Worm (Caenorhabditis elegans) whole organism, L2 larva: Measurements from ENCODE around the gene K07C11.7.

Experiments used
- C34F6.9 ChIP-seq: fragments of 150-350 bp; optimal IDR thresholded peaks from 2 replicates; lab custom pipeline; 2014; ENCODE audit warnings: missing biosample characterization, missing genetic modification characterization
- F13H6.1 ChIP-seq: sonication (generic microtip); optimal IDR thresholded peaks from 2 replicates; lab custom pipeline; 2016; ENCODE audit warnings: missing genetic modification characterization, missing compliant biosample characterization
- R02D3.7 ChIP-seq: fragments of 150-350 bp; optimal IDR thresholded peaks from 2 replicates; lab custom pipeline; 2014; ENCODE audit warnings: missing biosample characterization, missing genetic modification characterization
- Y55F3AM.14 ChIP-seq: fragments of 200-800 bp; sonication (Bioruptor generic); optimal IDR thresholded peaks from 2 replicates; lab custom pipeline; 2018; ENCODE audit warnings: mild to moderate bottlenecking, missing genetic modification characterization, missing compliant biosample characterization
- aly-2 ChIP-seq: fragments of 150-350 bp; optimal IDR thresholded peaks from 2 replicates; lab custom pipeline; 2014; ENCODE audit warnings: missing biosample characterization, missing genetic modification characterization
- ama-1 ChIP-seq: fragments of 150-350 bp; optimal IDR thresholded peaks from 2 replicates; lab custom pipeline; 2018; ENCODE audit warnings: inconsistent platforms
- blmp-1 ChIP-seq: sonication (generic microtip); optimal IDR thresholded peaks from 2 replicates; lab custom pipeline; 2017; ENCODE audit warnings: missing genetic modification characterization, mild to moderate bottlenecking, missing compliant biosample characterization, antibody characterized with exemption, moderate library complexity; ENCODE audit not compliant: insufficient read depth
- ceh-16 ChIP-seq: fragments of 150-350 bp; optimal IDR thresholded peaks from 2 replicates; lab custom pipeline; 2014; ENCODE audit warnings: missing biosample characterization, missing genetic modification characterization
- ceh-82 ChIP-seq: fragments of 150-350 bp; optimal IDR thresholded peaks from 2 replicates; lab custom pipeline; 2014; ENCODE audit warnings: missing biosample characterization, missing genetic modification characterization
- crh-2 ChIP-seq: sonication (generic microtip); optimal IDR thresholded peaks from 2 replicates; lab custom pipeline; 2017; ENCODE audit warnings: missing biosample characterization, missing genetic modification characterization
- dmd-4 ChIP-seq: sonication (generic microtip); optimal IDR thresholded peaks from 2 replicates; lab custom pipeline; 2017; ENCODE audit warnings: missing biosample characterization, missing genetic modification characterization
- egl-27 ChIP-seq: sonication (generic microtip); optimal IDR thresholded peaks from 3 replicates; lab custom pipeline; 2017; ENCODE audit warnings: missing biosample characterization, missing genetic modification reagents, missing genetic modification characterization
- elt-3 ChIP-seq: sonication (generic microtip); optimal IDR thresholded peaks from 2 replicates; lab custom pipeline; 2017; ENCODE audit warnings: missing biosample characterization, missing genetic modification characterization
- fos-1 ChIP-seq: fragments of 150-350 bp; optimal IDR thresholded peaks from 2 replicates; lab custom pipeline; 2014; ENCODE audit warnings: missing biosample characterization, missing genetic modification characterization
- gmeb-1 ChIP-seq: fragments of 150-350 bp; optimal IDR thresholded peaks from 2 replicates; lab custom pipeline; 2014; ENCODE audit warnings: missing biosample characterization, missing genetic modification characterization
- lin-11 ChIP-seq: fragments of 150-350 bp; sonication (generic microtip); optimal IDR thresholded peaks from 2 replicates; lab custom pipeline; 2014; ENCODE audit warnings: missing biosample characterization, missing genetic modification characterization, inconsistent platforms, mixed read lengths
- lin-13 ChIP-seq: fragments of 150-350 bp; optimal IDR thresholded peaks from 2 replicates; lab custom pipeline; 2014; ENCODE audit warnings: missing biosample characterization, missing genetic modification reagents, missing genetic modification characterization
- lin-39 ChIP-seq: fragments of 150-350 bp; optimal IDR thresholded peaks from 2 replicates; lab custom pipeline; 2014; ENCODE audit warnings: missing biosample characterization, missing genetic modification reagents, missing genetic modification characterization
- lsy-2 ChIP-seq, 2 experiments: fragments of 150-350 bp in 1 of 2; sonication (generic microtip) in 1 of 2; optimal IDR thresholded peaks; 2 replicates each; lab custom pipeline; 2014 to 2017; ENCODE audit warnings: missing biosample characterization in 2 of 2, missing genetic modification characterization in 2 of 2
- mab-5 ChIP-seq: fragments of 150-350 bp; optimal IDR thresholded peaks from 2 replicates; lab custom pipeline; 2014; ENCODE audit warnings: missing biosample characterization, missing genetic modification characterization
- mbf-1 ChIP-seq: sonication (generic microtip); optimal IDR thresholded peaks from 2 replicates; lab custom pipeline; 2017; ENCODE audit warnings: missing biosample characterization, missing genetic modification characterization
- mdl-1 ChIP-seq, 2 experiments: fragments of 150-350 bp in 1 of 2; sonication (generic microtip) in 1 of 2; optimal IDR thresholded peaks; 2 replicates each; lab custom pipeline; 2017; ENCODE audit warnings: missing biosample characterization in 2 of 2, missing genetic modification characterization in 2 of 2
- nhr-10 ChIP-seq: sonication (generic microtip); optimal IDR thresholded peaks from 2 replicates; lab custom pipeline; 2017; ENCODE audit warnings: missing biosample characterization, missing genetic modification characterization
- nhr-11 ChIP-seq: fragments of 150-350 bp; optimal IDR thresholded peaks from 2 replicates; lab custom pipeline; 2014; ENCODE audit warnings: missing biosample characterization, missing genetic modification characterization
- nhr-129 ChIP-seq: fragments of 150-350 bp; optimal IDR thresholded peaks from 2 replicates; lab custom pipeline; 2014; ENCODE audit warnings: missing biosample characterization, missing genetic modification characterization
- nhr-21 ChIP-seq: fragments of 150-350 bp; optimal IDR thresholded peaks from 2 replicates; lab custom pipeline; 2014; ENCODE audit warnings: missing biosample characterization, missing genetic modification characterization
- nhr-23 ChIP-seq: fragments of 150-350 bp; optimal IDR thresholded peaks from 2 replicates; lab custom pipeline; 2014; ENCODE audit warnings: missing biosample characterization, missing genetic modification reagents, missing genetic modification characterization
- nhr-237 ChIP-seq: fragments of 150-350 bp; optimal IDR thresholded peaks from 2 replicates; lab custom pipeline; 2014; ENCODE audit warnings: missing biosample characterization, missing genetic modification characterization
- nhr-25 ChIP-seq: fragments of 150-350 bp; sonication (generic microtip); optimal IDR thresholded peaks from 3 replicates; lab custom pipeline; 2014; ENCODE audit warnings: missing biosample characterization, missing genetic modification characterization
- nhr-6 ChIP-seq: fragments of 150-350 bp; optimal IDR thresholded peaks from 2 replicates; lab custom pipeline; 2014; ENCODE audit warnings: missing biosample characterization, missing genetic modification characterization
- nhr-77 ChIP-seq: fragments of 150-350 bp; optimal IDR thresholded peaks from 2 replicates; lab custom pipeline; 2014; ENCODE audit warnings: missing biosample characterization, missing genetic modification characterization
- peb-1 ChIP-seq: fragments of 150-350 bp; optimal IDR thresholded peaks from 2 replicates; lab custom pipeline; 2014; ENCODE audit warnings: missing biosample characterization, missing genetic modification characterization
- sem-4 ChIP-seq: fragments of 150-350 bp; optimal IDR thresholded peaks from 2 replicates; lab custom pipeline; 2014; ENCODE audit warnings: missing biosample characterization, missing genetic modification reagents, missing genetic modification characterization
- skn-1 ChIP-seq: sonication (generic microtip); optimal IDR thresholded peaks from 2 replicates; lab custom pipeline; 2017; ENCODE audit warnings: missing biosample characterization, missing genetic modification characterization
- sma-3 ChIP-seq: sonication (generic microtip); optimal IDR thresholded peaks from 2 replicates; lab custom pipeline; 2016; ENCODE audit warnings: missing genetic modification reagents, missing genetic modification characterization, missing compliant biosample characterization
- sma-9 ChIP-seq, 2 experiments: fragments of 150-350 bp in 1 of 2; sonication (generic microtip) in 1 of 2; optimal IDR thresholded peaks; 2 replicates each; lab custom pipeline; 2014 to 2016; ENCODE audit warnings: missing genetic modification characterization in 2 of 2, mild to moderate bottlenecking in 1 of 2, missing biosample characterization in 1 of 2, missing compliant biosample characterization in 1 of 2, missing genetic modification reagents in 1 of 2, moderate library complexity in 1 of 2
- snpc-4 ChIP-seq: fragments of 150-350 bp; optimal IDR thresholded peaks from 2 replicates; lab custom pipeline; 2014; ENCODE audit warnings: missing biosample characterization, missing genetic modification characterization
- unc-55 ChIP-seq: fragments of 150-350 bp; sonication (generic microtip); optimal IDR thresholded peaks from 3 replicates; lab custom pipeline; 2014; ENCODE audit warnings: missing biosample characterization, missing genetic modification reagents, missing genetic modification characterization
- unc-62 ChIP-seq: fragments of 150-350 bp; optimal IDR thresholded peaks from 2 replicates; lab custom pipeline; 2014; ENCODE audit warnings: missing biosample characterization, missing genetic modification reagents, missing genetic modification characterization
- zag-1 ChIP-seq: fragments of 150-350 bp; optimal IDR thresholded peaks from 2 replicates; lab custom pipeline; 2014; ENCODE audit warnings: missing biosample characterization, missing genetic modification characterization
- ztf-1 ChIP-seq: fragments of 200-800 bp; sonication (Bioruptor generic); conservative IDR thresholded peaks from 2 replicates; pipeline ENCODE4 v1.3.6; 2022; ENCODE audit warnings: missing genetic modification characterization, missing compliant biosample characterization
- ztf-4 ChIP-seq: fragments of 150-350 bp; optimal IDR thresholded peaks from 2 replicates; lab custom pipeline; 2014; ENCODE audit warnings: missing biosample characterization, missing genetic modification characterization

Gene K07C11.7

DNA sequence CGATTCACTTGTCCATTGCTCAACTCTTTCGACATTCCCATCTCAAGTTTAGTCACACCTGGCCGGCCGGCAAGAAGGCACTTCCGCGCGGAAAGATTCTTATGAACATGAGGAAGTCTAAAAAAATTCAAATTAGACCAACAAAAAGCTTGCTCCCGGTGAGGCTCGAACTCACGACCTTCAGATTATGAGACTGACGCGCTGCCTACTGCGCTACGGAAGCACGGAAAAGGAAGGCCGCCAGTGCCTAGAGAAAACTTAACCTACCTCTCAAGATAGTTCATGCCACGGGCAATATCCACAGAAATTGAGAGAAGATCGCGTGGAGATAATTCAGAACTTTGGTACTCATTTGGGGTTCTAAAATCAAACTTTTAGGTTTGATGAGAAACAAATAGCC lies 16.3 kb upstream of the K07C11.7 start:
- TF ChIP-seq lsy-2 (tag; optimal IDR thresholded peaks at IDR 0.05; lab: Kevin White, UChicago) = no peak
- TF ChIP-seq crh-2 (tag; lab: Kevin White, UChicago) = no peak
- TF ChIP-seq sma-9 (GFP tag; optimal IDR thresholded peaks at IDR 0.05; lab: Kevin White, UChicago) = peak; percentile 18
- no peak for TF ChIP-seq sma-9 (tag; optimal IDR thresholded peaks at IDR 0.05; lab: Kevin White, UChicago)
- peak; percentile 21 for TF ChIP-seq nhr-129
- TF ChIP-seq snpc-4 (tag; lab: Kevin White, UChicago) = peak; percentile 67

DNA sequence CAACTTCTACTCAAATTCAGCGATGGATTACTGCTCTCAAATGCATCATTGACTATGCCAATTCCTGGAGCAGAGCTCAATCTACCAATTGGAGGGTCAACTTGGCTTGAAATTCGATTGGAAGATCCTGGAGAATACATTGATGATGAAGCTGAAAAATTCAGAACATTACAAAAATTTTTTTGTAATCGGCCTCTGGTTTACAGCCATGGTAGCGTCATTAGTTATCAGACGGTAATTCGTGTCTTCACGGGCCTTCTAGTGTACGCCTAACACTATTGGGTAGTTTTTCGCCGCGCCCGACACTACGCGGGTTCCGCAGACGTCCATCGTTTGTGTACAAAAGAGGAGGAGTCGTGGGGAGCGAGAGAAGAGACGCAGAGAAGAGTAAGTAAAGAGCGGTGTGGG lies 14.9 kb upstream of the K07C11.7 start:
- TF ChIP-seq nhr-23 (tag; lab: Kevin White, UChicago) = no peak
- no peak for TF ChIP-seq nhr-6 (tag; lab: Kevin White, UChicago)
- peak; percentile 94 for TF ChIP-seq sma-3 (GFP tag; lab: Kevin White, UChicago)
- TF ChIP-seq Y55F3AM.14 (GFP tag; lab: Kevin White, UChicago) = peak; percentile 6
- peak; percentile 99 for TF ChIP-seq snpc-4 (tag; lab: Kevin White, UChicago)
- peak; percentile 26 for TF ChIP-seq unc-62 (GFP tag; lab: Kevin White, UChicago)
- no peak for TF ChIP-seq mbf-1 (tag; lab: Kevin White, UChicago)
- TF ChIP-seq R02D3.7 (tag; lab: Kevin White, UChicago) = no peak
- no peak for TF ChIP-seq lin-39
- TF ChIP-seq nhr-25 (tag; lab: Kevin White, UChicago) = peak; percentile 71
- peak; percentile 34 for TF ChIP-seq nhr-11 (tag; lab: Kevin White, UChicago)
- TF ChIP-seq lsy-2 (tag; optimal IDR thresholded peaks at IDR 0.05; lab: Kevin White, UChicago) = peak; percentile 65 to 78
- no peak for TF ChIP-seq unc-55
- TF ChIP-seq F13H6.1 = peak; percentile 88
- TF ChIP-seq nhr-21 (tag; lab: Kevin White, UChicago) = peak; percentile 88
- TF ChIP-seq mab-5 (tag; lab: Kevin White, UChicago) = no peak
- peak; percentile 23 for TF ChIP-seq zag-1
- peak; percentile 80 for TF ChIP-seq fos-1 (tag; lab: Kevin White, UChicago)
- peak; percentile 91 for TF ChIP-seq sma-9 (GFP tag; optimal IDR thresholded peaks at IDR 0.05; lab: Kevin White, UChicago)
- no peak for TF ChIP-seq sma-9 (tag; optimal IDR thresholded peaks at IDR 0.05; lab: Kevin White, UChicago)
- peak; percentile 40 for TF ChIP-seq ceh-16 (tag; lab: Kevin White, UChicago)
- TF ChIP-seq gmeb-1 (tag; lab: Kevin White, UChicago) = peak; percentile 79
- TF ChIP-seq nhr-129 = peak; percentile 63
- no peak for TF ChIP-seq nhr-237 (tag; lab: Kevin White, UChicago)
- no peak for TF ChIP-seq peb-1 (tag; lab: Kevin White, UChicago)
- peak; percentile 89 for TF ChIP-seq crh-2 (tag; lab: Kevin White, UChicago)
- peak; percentile 80 for TF ChIP-seq egl-27 (tag; lab: Kevin White, UChicago)
- peak; percentile 96 for TF ChIP-seq ama-1
- peak; percentile 65 for TF ChIP-seq sem-4
- TF ChIP-seq mdl-1 (tag; optimal IDR thresholded peaks at IDR 0.05; lab: Kevin White, UChicago) = peak; percentile 49 to 65
- TF ChIP-seq nhr-10 (tag; lab: Kevin White, UChicago) = peak; percentile 29
- TF ChIP-seq blmp-1 (tag; lab: Kevin White, UChicago) = no peak
- peak; percentile 77 for TF ChIP-seq lin-13 (GFP tag; lab: Kevin White, UChicago)
- TF ChIP-seq C34F6.9 (tag; lab: Kevin White, UChicago) = peak; percentile 61
- TF ChIP-seq ceh-82 (tag; lab: Kevin White, UChicago) = no peak
- peak; percentile 7 for TF ChIP-seq lin-11 (tag; lab: Kevin White, UChicago)
- TF ChIP-seq aly-2 (tag; lab: Kevin White, UChicago) = no peak
- TF ChIP-seq nhr-77 (tag; lab: Kevin White, UChicago) = peak; percentile 63
- TF ChIP-seq, all 48 proteins: peak for 25

DNA sequence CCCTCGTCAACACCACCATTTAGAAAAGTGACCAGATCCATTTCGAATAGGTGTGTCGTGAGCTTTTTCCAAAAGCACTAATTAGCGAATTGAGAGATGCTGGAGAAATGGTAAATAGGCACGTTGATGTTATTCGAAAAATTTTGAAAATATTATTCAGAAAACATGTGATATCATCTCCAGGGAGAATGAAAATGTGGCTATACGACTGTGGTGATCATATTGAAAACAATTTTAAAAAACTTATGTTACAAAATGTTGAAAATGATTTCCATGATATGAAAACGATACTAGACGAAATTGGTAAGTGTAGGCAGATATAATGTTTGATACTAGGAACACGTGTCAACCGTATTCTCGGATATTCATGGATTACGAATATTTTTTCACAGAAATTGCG lies 13.0 kb upstream of the K07C11.7 start, which contains the start of gene K07C11.10:
K07C11.10 (minus strand) TSS at position 101 of the 400 bp plus-strand sequence.
- TF ChIP-seq ztf-1 (GFP tag; lab: Robert Waterston, UW) (no peak), dmd-4 (tag; lab: Kevin White, UChicago) (no peak), mbf-1 (tag; lab: Kevin White, UChicago) (no peak), fos-1 (tag; lab: Kevin White, UChicago) (no peak), peb-1 (tag; lab: Kevin White, UChicago) (no peak), unc-55 (no peak), snpc-4 (tag; lab: Kevin White, UChicago) (no peak), lin-13 (GFP tag; lab: Kevin White, UChicago) (no peak), lsy-2 (tag; optimal IDR thresholded peaks at IDR 0.05; lab: Kevin White, UChicago) (no peak), Y55F3AM.14 (GFP tag; lab: Kevin White, UChicago) (no peak), elt-3 (tag; lab: Kevin White, UChicago) (no peak), ama-1 (no peak), mab-5 (tag; lab: Kevin White, UChicago) (no peak), lin-39 (no peak), nhr-237 (tag; lab: Kevin White, UChicago) (no peak), crh-2 (tag; lab: Kevin White, UChicago) (no peak), ztf-4 (tag; lab: Kevin White, UChicago) (no peak), skn-1 (tag; lab: Kevin White, UChicago) (no peak), nhr-11 (tag; lab: Kevin White, UChicago) (no peak)
- TF ChIP-seq, all 48 proteins: peak for 0
